Worm (Caenorhabditis elegans) whole organism, L2 larva: ENCODE measurements around the gene T24F1.4.

Source experiments
- ZK546.5 ChIP-seq: sonication (generic microtip); optimal IDR thresholded peaks from 2 replicates; lab custom pipeline; 2017; ENCODE audit warnings: missing biosample characterization, missing genetic modification characterization
- ama-1 ChIP-seq: fragments of 150-350 bp; optimal IDR thresholded peaks from 2 replicates; lab custom pipeline; 2018; ENCODE audit warnings: inconsistent platforms
- blmp-1 ChIP-seq: sonication (generic microtip); optimal IDR thresholded peaks from 2 replicates; lab custom pipeline; 2017; ENCODE audit warnings: missing genetic modification characterization, mild to moderate bottlenecking, missing compliant biosample characterization, antibody characterized with exemption, moderate library complexity; ENCODE audit not compliant: insufficient read depth
- lin-11 ChIP-seq: fragments of 150-350 bp; sonication (generic microtip); optimal IDR thresholded peaks from 2 replicates; lab custom pipeline; 2014; ENCODE audit warnings: missing biosample characterization, missing genetic modification characterization, inconsistent platforms, mixed read lengths
- lin-39 ChIP-seq: fragments of 150-350 bp; optimal IDR thresholded peaks from 2 replicates; lab custom pipeline; 2014; ENCODE audit warnings: missing biosample characterization, missing genetic modification reagents, missing genetic modification characterization
- nhr-11 ChIP-seq: fragments of 150-350 bp; optimal IDR thresholded peaks from 2 replicates; lab custom pipeline; 2014; ENCODE audit warnings: missing biosample characterization, missing genetic modification characterization
- nhr-12 ChIP-seq: fragments of 150-350 bp; optimal IDR thresholded peaks from 2 replicates; lab custom pipeline; 2014; ENCODE audit warnings: missing biosample characterization, missing genetic modification characterization
- peb-1 ChIP-seq: fragments of 150-350 bp; optimal IDR thresholded peaks from 2 replicates; lab custom pipeline; 2014; ENCODE audit warnings: missing biosample characterization, missing genetic modification characterization
- unc-55 ChIP-seq: fragments of 150-350 bp; sonication (generic microtip); optimal IDR thresholded peaks from 3 replicates; lab custom pipeline; 2014; ENCODE audit warnings: missing biosample characterization, missing genetic modification reagents, missing genetic modification characterization
- unc-62 ChIP-seq: fragments of 150-350 bp; optimal IDR thresholded peaks from 2 replicates; lab custom pipeline; 2014; ENCODE audit warnings: missing biosample characterization, missing genetic modification reagents, missing genetic modification characterization
- zag-1 ChIP-seq: fragments of 150-350 bp; optimal IDR thresholded peaks from 2 replicates; lab custom pipeline; 2014; ENCODE audit warnings: missing biosample characterization, missing genetic modification characterization
- ztf-11 ChIP-seq: sonication (generic microtip); optimal IDR thresholded peaks from 2 replicates; lab custom pipeline; 2017; ENCODE audit warnings: missing biosample characterization, missing genetic modification characterization

DNA sequence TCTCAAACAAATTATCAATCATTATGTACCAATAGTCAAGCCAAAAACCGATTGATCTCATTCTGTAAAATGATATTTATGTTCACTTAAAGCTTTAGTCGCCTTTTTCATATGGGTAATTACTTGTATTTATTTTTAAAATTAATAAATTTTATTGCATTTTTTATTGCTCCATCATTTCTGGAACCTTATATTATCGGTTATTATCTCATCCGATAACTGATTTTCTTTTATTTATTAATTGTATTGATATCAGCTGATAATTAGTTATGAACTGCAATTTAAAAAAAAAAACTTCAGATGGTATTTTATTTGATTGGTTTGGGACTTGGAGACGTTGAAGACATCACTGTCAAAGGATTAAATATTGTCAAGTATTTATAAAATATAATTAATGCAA is 35.8 kb upstream of the T24F1.4 start, which contains the start of gene dph-5:
- TF ChIP-seq ztf-11 (tag; lab: Kevin White, UChicago), result no peak
- TF ChIP-seq zag-1 (tag; lab: Kevin White, UChicago), result no peak
- TF ChIP-seq lin-39 (tag; lab: Kevin White, UChicago), result no peak
- no peak for TF ChIP-seq blmp-1 (tag; lab: Kevin White, UChicago)
- no peak for TF ChIP-seq unc-62 (GFP tag; lab: Kevin White, UChicago)
- no peak for TF ChIP-seq nhr-11 (tag; lab: Kevin White, UChicago)
- TF ChIP-seq peb-1 (tag; lab: Kevin White, UChicago), result no peak
- TF ChIP-seq lin-11 (tag; lab: Kevin White, UChicago), result no peak
- TF ChIP-seq ama-1 (lab: Kevin White, UChicago), result no peak
- no peak for TF ChIP-seq unc-55 (GFP tag; lab: Kevin White, UChicago)
- TF ChIP-seq ZK546.5, result no peak
- TF ChIP-seq nhr-12 (tag; lab: Kevin White, UChicago), result no peak
